Worm (Caenorhabditis elegans) whole organism, L3 larva: ENCODE measurements around the gene ZK1240.9.

Source experiments
- R02D3.7 ChIP-seq: fragments of 150-350 bp; optimal IDR thresholded peaks from 2 replicates; lab custom pipeline; 2014; ENCODE audit warnings: missing biosample characterization, missing genetic modification characterization
- ZK546.5 ChIP-seq: sonication (generic microtip); optimal IDR thresholded peaks from 2 replicates; lab custom pipeline; 2017; ENCODE audit warnings: missing biosample characterization, missing genetic modification characterization
- ama-1 ChIP-seq: fragments of 150-350 bp; optimal IDR thresholded peaks from 2 replicates; lab custom pipeline; 2018
- ceh-16 ChIP-seq: sonication (generic microtip); optimal IDR thresholded peaks from 2 replicates; lab custom pipeline; 2017; ENCODE audit warnings: missing biosample characterization, missing genetic modification characterization
- ceh-28 ChIP-seq: fragments of 150-350 bp; optimal IDR thresholded peaks from 2 replicates; lab custom pipeline; 2014; ENCODE audit warnings: missing biosample characterization, missing genetic modification reagents, missing genetic modification characterization
- ceh-82 ChIP-seq: fragments of 150-350 bp; optimal IDR thresholded peaks from 2 replicates; lab custom pipeline; 2014; ENCODE audit warnings: missing biosample characterization, missing genetic modification characterization
- ceh-9 ChIP-seq: sonication (generic microtip); optimal IDR thresholded peaks from 2 replicates; lab custom pipeline; 2018; ENCODE audit warnings: missing biosample characterization, missing genetic modification characterization
- daf-12 ChIP-seq: fragments of 150-350 bp; optimal IDR thresholded peaks from 2 replicates; lab custom pipeline; 2014; ENCODE audit warnings: missing biosample characterization, missing genetic modification reagents, missing genetic modification characterization
- egl-27 ChIP-seq: sonication (generic microtip); optimal IDR thresholded peaks from 4 replicates; lab custom pipeline; 2017; ENCODE audit warnings: missing biosample characterization, missing genetic modification reagents, missing genetic modification characterization
- egl-5 ChIP-seq: fragments of 150-350 bp; optimal IDR thresholded peaks from 2 replicates; lab custom pipeline; 2017; ENCODE audit warnings: missing biosample characterization, missing genetic modification reagents, missing genetic modification characterization, inconsistent platforms
- elt-2 ChIP-seq: sonication (generic microtip); optimal IDR thresholded peaks from 2 replicates; lab custom pipeline; 2016; ENCODE audit warnings: missing genetic modification reagents, mild to moderate bottlenecking, missing genetic modification characterization, missing compliant biosample characterization
- elt-3 ChIP-seq, 3 experiments: fragments of 150-350 bp in 1 of 3; sonication (generic microtip) in 2 of 3; optimal IDR thresholded peaks; 2 replicates in 2 of 3; 4 replicates in 1 of 3; lab custom pipeline; 2014 to 2017; ENCODE audit warnings: missing biosample characterization in 3 of 3, missing genetic modification characterization in 3 of 3
- eor-1 ChIP-seq, 2 experiments: fragments of 150-350 bp; optimal IDR thresholded peaks; 2 replicates each; lab custom pipeline; 2014 to 2018; ENCODE audit warnings: missing biosample characterization in 2 of 2, missing genetic modification characterization in 2 of 2
- fkh-2 ChIP-seq: fragments of 150-350 bp; optimal IDR thresholded peaks from 2 replicates; lab custom pipeline; 2014; ENCODE audit warnings: missing biosample characterization, missing genetic modification reagents, missing genetic modification characterization
- hmg-11 ChIP-seq: sonication (generic microtip); optimal IDR thresholded peaks from 2 replicates; lab custom pipeline; 2016; ENCODE audit warnings: missing genetic modification characterization, missing compliant biosample characterization
- jun-1 ChIP-seq: fragments of 150-350 bp; optimal IDR thresholded peaks from 2 replicates; lab custom pipeline; 2014; ENCODE audit warnings: missing biosample characterization, missing genetic modification reagents, missing genetic modification characterization
- lin-15B ChIP-seq: fragments of 150-350 bp; optimal IDR thresholded peaks from 2 replicates; lab custom pipeline; 2014; ENCODE audit warnings: missing biosample characterization, missing genetic modification characterization
- lsy-12 ChIP-seq: sonication (generic microtip); optimal IDR thresholded peaks from 2 replicates; lab custom pipeline; 2016; ENCODE audit warnings: mild to moderate bottlenecking, missing genetic modification characterization, missing compliant biosample characterization
- mdl-1 ChIP-seq: fragments of 150-350 bp; optimal IDR thresholded peaks from 2 replicates; lab custom pipeline; 2014; ENCODE audit warnings: missing biosample characterization, missing genetic modification characterization
- mml-1 ChIP-seq: fragments of 150-350 bp; sonication (generic microtip); optimal IDR thresholded peaks from 3 replicates; lab custom pipeline; 2014; ENCODE audit warnings: missing biosample characterization, missing genetic modification characterization
- nhr-11 ChIP-seq: fragments of 150-350 bp; optimal IDR thresholded peaks from 2 replicates; lab custom pipeline; 2014; ENCODE audit warnings: missing biosample characterization, missing genetic modification characterization
- nhr-12 ChIP-seq: fragments of 150-350 bp; optimal IDR thresholded peaks from 2 replicates; lab custom pipeline; 2014; ENCODE audit warnings: missing biosample characterization, missing genetic modification characterization
- nhr-237 ChIP-seq: fragments of 150-350 bp; optimal IDR thresholded peaks from 2 replicates; lab custom pipeline; 2014; ENCODE audit warnings: missing biosample characterization, missing genetic modification characterization
- nhr-25 ChIP-seq: sonication (generic microtip); optimal IDR thresholded peaks from 2 replicates; lab custom pipeline; 2017; ENCODE audit warnings: missing biosample characterization, missing genetic modification characterization
- nhr-28 ChIP-seq: fragments of 150-350 bp; optimal IDR thresholded peaks from 2 replicates; lab custom pipeline; 2014; ENCODE audit warnings: missing biosample characterization, missing genetic modification characterization
- nhr-43 ChIP-seq: sonication (generic microtip); optimal IDR thresholded peaks from 2 replicates; lab custom pipeline; 2016; ENCODE audit warnings: mild to moderate bottlenecking, missing genetic modification characterization, missing compliant biosample characterization; ENCODE audit not compliant: poor library complexity, severe bottlenecking
- nhr-76 ChIP-seq: fragments of 150-350 bp; sonication (generic microtip); optimal IDR thresholded peaks from 5 replicates; lab custom pipeline; 2014; ENCODE audit warnings: missing biosample characterization, missing genetic modification characterization
- nhr-77 ChIP-seq: fragments of 150-350 bp; optimal IDR thresholded peaks from 2 replicates; lab custom pipeline; 2014; ENCODE audit warnings: missing biosample characterization, missing genetic modification characterization
- pqm-1 ChIP-seq: fragments of 150-350 bp; optimal IDR thresholded peaks from 2 replicates; lab custom pipeline; 2017; ENCODE audit warnings: missing biosample characterization, missing genetic modification characterization, inconsistent platforms
- sea-2 ChIP-seq: fragments of 150-350 bp; sonication (generic microtip); optimal IDR thresholded peaks from 4 replicates; lab custom pipeline; 2014; ENCODE audit warnings: missing biosample characterization, missing genetic modification reagents, missing genetic modification characterization
- skn-1 ChIP-seq: fragments of 150-350 bp; optimal IDR thresholded peaks from 2 replicates; lab custom pipeline; 2014; ENCODE audit warnings: missing biosample characterization, missing genetic modification characterization
- snpc-4 ChIP-seq: fragments of 150-350 bp; optimal IDR thresholded peaks from 2 replicates; lab custom pipeline; 2014; ENCODE audit warnings: missing biosample characterization, missing genetic modification characterization
- unc-62 ChIP-seq: fragments of 150-350 bp; sonication (generic microtip); optimal IDR thresholded peaks from 4 replicates; lab custom pipeline; 2014; ENCODE audit warnings: missing biosample characterization, missing genetic modification reagents, missing genetic modification characterization
- zag-1 ChIP-seq: fragments of 150-350 bp; optimal IDR thresholded peaks from 2 replicates; lab custom pipeline; 2014; ENCODE audit warnings: missing biosample characterization, missing genetic modification characterization
- ztf-11 ChIP-seq: fragments of 150-350 bp; optimal IDR thresholded peaks from 2 replicates; lab custom pipeline; 2014; ENCODE audit warnings: missing biosample characterization, missing genetic modification characterization

The ZK1240.9 gene

ce11 chrII:2317883-2318357 is at the start of gene ZK1240.9, which contains the start of gene ZK1240.5:
Gene ZK1240.9 (plus strand): TSS chrII:2318189.
Gene ZK1240.5 (minus strand): TSS chrII:2317933.
- TF ChIP-seq nhr-43 (tag; lab: Kevin White, UChicago) (no peak), ceh-9 (no peak), elt-2 (tag; lab: Kevin White, UChicago) (peak; percentile 74)

- TF ChIP-seq daf-12 (tag; lab: Kevin White, UChicago), result no peak
- TF ChIP-seq nhr-237 (tag; lab: Kevin White, UChicago), result no peak
- TF ChIP-seq ZK546.5 (tag; lab: Kevin White, UChicago), result no peak
- no peak for TF ChIP-seq lin-15B
- TF ChIP-seq nhr-28 (tag; lab: Kevin White, UChicago), result no peak
- no peak for TF ChIP-seq elt-3 (tag; optimal IDR thresholded peaks at IDR 0.05; lab: Kevin White, UChicago)
- no peak for TF ChIP-seq mdl-1 (tag; lab: Kevin White, UChicago)
- no peak for TF ChIP-seq eor-1 (tag; optimal IDR thresholded peaks at IDR 0.05; lab: Kevin White, UChicago)
- TF ChIP-seq egl-5 (tag; lab: Kevin White, UChicago), result no peak
- no peak for TF ChIP-seq lsy-12 (tag; lab: Kevin White, UChicago)
- TF ChIP-seq pqm-1 (tag; lab: Kevin White, UChicago), result no peak
- TF ChIP-seq skn-1 (tag; lab: Kevin White, UChicago), result no peak
- TF ChIP-seq nhr-43 (tag; lab: Kevin White, UChicago), result no peak
Measured at ce11 chrII:2273750-2274149, 44.2 kb upstream of the ZK1240.9 start.

- TF ChIP-seq nhr-25 (tag; lab: Kevin White, UChicago) (no peak), snpc-4 (no peak), ceh-82 (tag; lab: Kevin White, UChicago) (no peak), jun-1 (no peak), nhr-11 (tag; lab: Kevin White, UChicago) (no peak), ceh-9 (no peak), ztf-11 (tag; lab: Kevin White, UChicago) (no peak), nhr-76 (tag; lab: Kevin White, UChicago) (no peak), nhr-43 (tag; lab: Kevin White, UChicago) (no peak), fkh-2 (tag; lab: Kevin White, UChicago) (no peak), ama-1 (lab: Kevin White, UChicago) (no peak), hmg-11 (tag; lab: Kevin White, UChicago) (no peak)
Measured at ce11 chrII:2277418-2277817, 40.6 kb upstream of the ZK1240.9 start, which contains the start of gene K09F6.15. Gene K09F6.15 (minus strand): TSS chrII:2277518.

- TF ChIP-seq lin-15B, result no peak
- TF ChIP-seq daf-12 (tag; lab: Kevin White, UChicago), result no peak
- TF ChIP-seq ceh-16 (tag; lab: Kevin White, UChicago), result no peak
- TF ChIP-seq nhr-11 (tag; lab: Kevin White, UChicago), result no peak
- no peak for TF ChIP-seq R02D3.7
- no peak for TF ChIP-seq fkh-2 (tag; lab: Kevin White, UChicago)
- TF ChIP-seq nhr-77 (tag; lab: Kevin White, UChicago), result no peak
- no peak for TF ChIP-seq zag-1 (tag; lab: Kevin White, UChicago)
- no peak for TF ChIP-seq mml-1 (tag; lab: Kevin White, UChicago)
- TF ChIP-seq nhr-43 (tag; lab: Kevin White, UChicago), result no peak
- TF ChIP-seq ceh-28 (tag; lab: Kevin White, UChicago), result no peak
- TF ChIP-seq elt-3 (tag; optimal IDR thresholded peaks at IDR 0.05; lab: Kevin White, UChicago), result no peak
- TF ChIP-seq nhr-76 (tag; lab: Kevin White, UChicago), result no peak
- TF ChIP-seq sea-2, result no peak
- TF ChIP-seq ceh-82 (tag; lab: Kevin White, UChicago), result no peak
- no peak for TF ChIP-seq unc-62 (GFP tag; lab: Kevin White, UChicago)
- no peak for TF ChIP-seq nhr-25 (tag; lab: Kevin White, UChicago)
- TF ChIP-seq egl-27 (tag; lab: Kevin White, UChicago), result no peak
- TF ChIP-seq jun-1, result no peak
- no peak for TF ChIP-seq nhr-12 (tag; lab: Kevin White, UChicago)
Measured at ce11 chrII:2279263-2279662, 38.7 kb upstream of the ZK1240.9 start, which contains the start of gene K09F6.6. Gene K09F6.6 (minus strand): TSS chrII:2279305.
